Fruit fly (Drosophila melanogaster) whole organism, adult: ENCODE data around the gene CG34325.

Experiments
- CG11617 ChIP-seq: fragments of 200-800 bp; sonication (Bioruptor generic); optimal IDR thresholded peaks from 2 replicates; lab custom pipeline; 2017; ENCODE audit warnings: mild to moderate bottlenecking, missing biosample characterization, missing genetic modification reagents, missing genetic modification characterization
- CG12768 ChIP-seq: fragments of 200-800 bp; sonication (Bioruptor generic); optimal IDR thresholded peaks from 2 replicates; lab custom pipeline; 2017; ENCODE audit warnings: missing biosample characterization, missing genetic modification characterization, mild to moderate bottlenecking, moderate library complexity, missing genetic modification reagents
- CG14711 ChIP-seq: fragments of 200-800 bp; sonication (Bioruptor generic); optimal IDR thresholded peaks from 2 replicates; lab custom pipeline; 2018; ENCODE audit warnings: missing biosample characterization, mild to moderate bottlenecking, missing genetic modification characterization, moderate library complexity
- Clk ChIP-seq: fragments of 200-800 bp; sonication (Bioruptor generic); optimal IDR thresholded peaks from 2 replicates; lab custom pipeline; 2017; ENCODE audit warnings: missing biosample characterization, missing genetic modification characterization
- Hr96 ChIP-seq: fragments of 200-800 bp; sonication (Bioruptor generic); optimal IDR thresholded peaks from 2 replicates; lab custom pipeline; 2016; ENCODE audit warnings: missing biosample characterization, missing genetic modification characterization
- Mnt ChIP-seq: fragments of 200-800 bp; sonication (Bioruptor generic); optimal IDR thresholded peaks from 2 replicates; lab custom pipeline; 2016; ENCODE audit warnings: missing biosample characterization, mild to moderate bottlenecking, missing genetic modification characterization
- cic ChIP-seq: fragments of 200-800 bp; sonication (Bioruptor generic); optimal IDR thresholded peaks from 2 replicates; lab custom pipeline; 2017; ENCODE audit warnings: missing biosample characterization, mild to moderate bottlenecking, missing genetic modification characterization, moderate library complexity
- ovo ChIP-seq: fragments of 200-800 bp; sonication (Bioruptor generic); optimal IDR thresholded peaks from 2 replicates; lab custom pipeline; 2016; ENCODE audit warnings: missing biosample characterization, missing genetic modification characterization
- pad ChIP-seq: fragments of 200-800 bp; sonication (Bioruptor generic); optimal IDR thresholded peaks from 3 replicates; lab custom pipeline; 2017; ENCODE audit warnings: missing biosample characterization, missing genetic modification characterization, mild to moderate bottlenecking, moderate library complexity, missing genetic modification reagents
- tj ChIP-seq: fragments of 200-800 bp; sonication (Bioruptor generic); optimal IDR thresholded peaks from 3 replicates; lab custom pipeline; 2017; ENCODE audit warnings: missing biosample characterization, mild to moderate bottlenecking, missing genetic modification characterization, moderate library complexity

DNA sequence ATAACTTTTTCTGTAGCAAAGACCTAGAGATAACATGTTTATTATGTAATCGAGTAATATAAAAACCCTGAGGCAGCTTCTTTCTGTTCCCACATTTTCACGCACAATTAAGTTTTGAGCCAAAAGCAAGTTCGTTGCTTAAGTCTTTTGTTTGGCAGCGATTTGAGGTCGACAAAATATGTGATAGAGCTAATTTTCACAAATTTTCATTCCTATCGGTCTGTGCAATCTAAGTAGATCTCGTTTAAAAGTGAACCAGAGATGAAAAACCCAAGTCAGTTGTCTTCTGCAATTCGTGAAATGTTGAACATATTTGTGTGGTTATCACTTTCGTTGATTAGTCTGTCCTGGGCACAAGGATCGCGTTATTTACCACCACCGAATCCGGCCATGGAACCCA is 16.7 kb upstream of the CG34325 start, which contains the start of gene TwdlZ:
- no peak for TF ChIP-seq Mnt
- TF ChIP-seq CG11617 (GFP tag; lab: Kevin White, UChicago), result no peak
- TF ChIP-seq CG12768, result no peak
- TF ChIP-seq ovo (GFP tag; lab: Kevin White, UChicago), result no peak
- no peak for TF ChIP-seq CG14711
- no peak for TF ChIP-seq Hr96 (GFP tag; lab: Kevin White, UChicago)
- TF ChIP-seq Clk (GFP tag; lab: Kevin White, UChicago), result no peak
- no peak for TF ChIP-seq cic (GFP tag; lab: Kevin White, UChicago)
- no peak for TF ChIP-seq pad (GFP tag; lab: Kevin White, UChicago)
- TF ChIP-seq tj (GFP tag; lab: Kevin White, UChicago), result no peak
